Fruit fly (Drosophila melanogaster): ENCODE results near the gene CG34279.

The CG34279 gene

DNA sequence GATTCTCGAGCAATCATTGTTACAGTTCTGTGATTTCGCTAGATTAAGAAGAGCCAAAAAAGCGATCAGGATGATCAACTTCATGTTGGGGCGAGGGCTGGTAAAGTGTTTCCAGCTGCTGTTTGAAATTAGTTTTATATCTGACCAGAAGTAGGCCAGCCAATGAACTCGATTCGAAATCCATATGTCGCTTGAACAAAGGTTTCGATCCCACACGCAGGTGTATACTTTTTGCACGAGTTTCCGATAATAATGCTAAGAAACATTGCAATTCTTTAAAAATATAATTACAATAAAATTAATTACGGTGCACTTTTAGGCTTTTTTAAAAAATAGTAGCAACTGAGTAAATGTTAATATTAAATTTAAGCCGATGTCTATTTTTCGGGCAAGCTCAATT is 530 bp upstream of the CG34279 start, which contains the start of gene CG34280:
Gene CG34280 (minus strand): TSS at position 101 of the 400 bp plus-strand sequence.
- TF ChIP-seq kay (GFP tag; ENCODE audit: borderline replicate concordance) (peak; percentile 58), CG14711 (tag; optimal IDR thresholded peaks at IDR 0.05) (no peak)

DNA sequence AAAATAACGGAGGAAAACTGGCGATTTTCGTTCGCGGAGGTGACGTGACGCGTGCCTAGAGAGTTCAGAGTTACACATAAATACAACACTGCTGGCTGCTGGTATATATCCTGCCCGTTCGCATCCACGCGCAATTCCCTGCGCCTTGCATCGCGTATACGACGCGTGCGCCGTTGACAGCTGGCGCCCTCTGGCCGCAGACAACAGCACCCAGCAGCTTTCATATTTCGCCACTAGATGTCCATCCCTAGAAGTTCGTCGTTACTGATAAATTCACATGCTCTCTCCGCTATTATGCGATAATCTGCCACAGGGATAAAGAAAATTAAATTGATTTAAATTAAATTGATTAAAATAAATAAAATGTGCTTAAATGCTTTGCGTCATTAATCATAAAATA is 654 bp downstream of the CG34279 start, which contains the start of gene Sur-8:
Gene Sur-8 (minus strand): TSS at position 82 of the 400 bp plus-strand sequence.
- TF ChIP-seq ovo (GFP tag; optimal IDR thresholded peaks at IDR 0.05): peak; percentile 42
- TF ChIP-seq toe (GFP tag; optimal IDR thresholded peaks at IDR 0.05): peak; percentile 35
- peak; percentile 36 for TF ChIP-seq Mnt (GFP tag; optimal IDR thresholded peaks at IDR 0.05)
- no peak for TF ChIP-seq CG14711 (tag; optimal IDR thresholded peaks at IDR 0.05)
- TF ChIP-seq Hr96 (GFP tag; optimal IDR thresholded peaks at IDR 0.05): peak; percentile 74
- TF ChIP-seq CG5204 (GFP tag; optimal IDR thresholded peaks at IDR 0.05): peak; percentile 33
- TF ChIP-seq pad (GFP tag; optimal IDR thresholded peaks at IDR 0.05): peak; percentile 32
- TF ChIP-seq tj (GFP tag; optimal IDR thresholded peaks at IDR 0.05): no peak
- peak; percentile 30 for TF ChIP-seq CG7045 (GFP tag; optimal IDR thresholded peaks at IDR 0.05)
- peak; percentile 62 for TF ChIP-seq CG1620 (GFP tag; optimal IDR thresholded peaks at IDR 0.05)

dm6 chr3R:17401289-17401752 is 1.8 kb downstream of the CG34279 start:
- TF ChIP-seq ovo (GFP tag; optimal IDR thresholded peaks at IDR 0.05) (peak; percentile 20), cic (GFP tag; optimal IDR thresholded peaks at IDR 0.05) (no peak), Crg-1 (GFP tag; optimal IDR thresholded peaks at IDR 0.05) (peak; percentile 44), pad (GFP tag; optimal IDR thresholded peaks at IDR 0.05) (no peak), Hr96 (GFP tag; optimal IDR thresholded peaks at IDR 0.05) (peak; percentile 56), Mnt (GFP tag; optimal IDR thresholded peaks at IDR 0.05) (peak; percentile 31), tj (GFP tag; optimal IDR thresholded peaks at IDR 0.05) (no peak), CG7045 (GFP tag; optimal IDR thresholded peaks at IDR 0.05) (no peak), CG11617 (GFP tag; optimal IDR thresholded peaks at IDR 0.05) (peak; percentile 1), cnc (optimal IDR thresholded peaks at IDR 0.05) (no peak), kay (GFP tag; ENCODE audit: borderline replicate concordance) (peak; percentile 89), CG7101 (tag; optimal IDR thresholded peaks at IDR 0.05) (peak; percentile 48), Clk (GFP tag; optimal IDR thresholded peaks at IDR 0.05) (no peak), CG5204 (GFP tag; optimal IDR thresholded peaks at IDR 0.05) (peak; percentile 78), bab1 (GFP tag; optimal IDR thresholded peaks at IDR 0.05) (peak; percentile 45), CG33017 (tag; optimal IDR thresholded peaks at IDR 0.05) (peak; percentile 28), toe (GFP tag; optimal IDR thresholded peaks at IDR 0.05) (peak; percentile 38), CG14711 (tag; optimal IDR thresholded peaks at IDR 0.05) (peak; percentile 22), CG12768 (GFP tag; optimal IDR thresholded peaks at IDR 0.05) (no peak), CG1620 (GFP tag; optimal IDR thresholded peaks at IDR 0.05) (peak; percentile 7)

DNA sequence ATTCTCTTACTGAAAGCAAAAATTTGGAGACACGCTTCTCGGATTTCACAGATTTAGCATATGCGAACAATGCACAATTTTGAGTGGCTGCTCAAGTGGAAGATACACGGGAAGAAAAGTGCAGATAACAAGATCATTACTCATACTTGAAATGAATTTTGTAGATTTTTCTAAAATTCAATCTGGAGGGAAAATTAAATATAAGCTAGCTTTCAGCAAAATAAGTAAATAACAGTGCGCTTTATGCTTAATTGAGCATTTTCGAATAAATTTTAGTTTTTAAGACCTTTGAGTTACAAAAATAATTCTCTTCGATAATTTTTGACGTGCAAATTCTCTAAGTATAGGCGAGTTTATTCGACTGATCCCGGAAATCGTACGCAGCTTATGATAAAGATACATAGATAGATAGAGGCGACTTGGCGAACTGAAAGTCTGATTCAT is 2.4 kb downstream of the CG34279 start:
- TF ChIP-seq pad (GFP tag; optimal IDR thresholded peaks at IDR 0.05) (peak; percentile 30), CG33017 (tag; optimal IDR thresholded peaks at IDR 0.05) (no peak), kay (GFP tag; ENCODE audit: borderline replicate concordance) (no peak), ovo (GFP tag; optimal IDR thresholded peaks at IDR 0.05) (no peak), tj (GFP tag; optimal IDR thresholded peaks at IDR 0.05) (peak; percentile 90), toe (GFP tag; optimal IDR thresholded peaks at IDR 0.05) (peak; percentile 4), Crg-1 (GFP tag; optimal IDR thresholded peaks at IDR 0.05) (no peak), cnc (optimal IDR thresholded peaks at IDR 0.05) (no peak), CG12768 (GFP tag; optimal IDR thresholded peaks at IDR 0.05) (peak; percentile 31), Hr96 (GFP tag; optimal IDR thresholded peaks at IDR 0.05) (no peak), CG11617 (GFP tag; optimal IDR thresholded peaks at IDR 0.05) (no peak), CG7101 (tag; optimal IDR thresholded peaks at IDR 0.05) (peak; percentile 35), bab1 (GFP tag; optimal IDR thresholded peaks at IDR 0.05) (peak; percentile 52), Mnt (GFP tag; optimal IDR thresholded peaks at IDR 0.05) (no peak), CG7045 (GFP tag; optimal IDR thresholded peaks at IDR 0.05) (peak; percentile 61), CG1620 (GFP tag; optimal IDR thresholded peaks at IDR 0.05) (no peak), Clk (GFP tag; optimal IDR thresholded peaks at IDR 0.05) (no peak), CG14711 (tag; optimal IDR thresholded peaks at IDR 0.05) (peak; percentile 52), CG5204 (GFP tag; optimal IDR thresholded peaks at IDR 0.05) (no peak), cic (GFP tag; optimal IDR thresholded peaks at IDR 0.05) (no peak)

- TF ChIP-seq kay (GFP tag; ENCODE audit: borderline replicate concordance): peak; percentile 25
- peak; percentile 16 for TF ChIP-seq CG7101 (tag; optimal IDR thresholded peaks at IDR 0.05)
- TF ChIP-seq toe (GFP tag; optimal IDR thresholded peaks at IDR 0.05): no peak
- no peak for TF ChIP-seq ovo (GFP tag; optimal IDR thresholded peaks at IDR 0.05)
- TF ChIP-seq cic (GFP tag; optimal IDR thresholded peaks at IDR 0.05): peak; percentile 21
- peak; percentile 44 for TF ChIP-seq CG33017 (tag; optimal IDR thresholded peaks at IDR 0.05)
Measured at dm6 chr3R:17400102-17400501, 3.0 kb downstream of the CG34279 start.

DNA sequence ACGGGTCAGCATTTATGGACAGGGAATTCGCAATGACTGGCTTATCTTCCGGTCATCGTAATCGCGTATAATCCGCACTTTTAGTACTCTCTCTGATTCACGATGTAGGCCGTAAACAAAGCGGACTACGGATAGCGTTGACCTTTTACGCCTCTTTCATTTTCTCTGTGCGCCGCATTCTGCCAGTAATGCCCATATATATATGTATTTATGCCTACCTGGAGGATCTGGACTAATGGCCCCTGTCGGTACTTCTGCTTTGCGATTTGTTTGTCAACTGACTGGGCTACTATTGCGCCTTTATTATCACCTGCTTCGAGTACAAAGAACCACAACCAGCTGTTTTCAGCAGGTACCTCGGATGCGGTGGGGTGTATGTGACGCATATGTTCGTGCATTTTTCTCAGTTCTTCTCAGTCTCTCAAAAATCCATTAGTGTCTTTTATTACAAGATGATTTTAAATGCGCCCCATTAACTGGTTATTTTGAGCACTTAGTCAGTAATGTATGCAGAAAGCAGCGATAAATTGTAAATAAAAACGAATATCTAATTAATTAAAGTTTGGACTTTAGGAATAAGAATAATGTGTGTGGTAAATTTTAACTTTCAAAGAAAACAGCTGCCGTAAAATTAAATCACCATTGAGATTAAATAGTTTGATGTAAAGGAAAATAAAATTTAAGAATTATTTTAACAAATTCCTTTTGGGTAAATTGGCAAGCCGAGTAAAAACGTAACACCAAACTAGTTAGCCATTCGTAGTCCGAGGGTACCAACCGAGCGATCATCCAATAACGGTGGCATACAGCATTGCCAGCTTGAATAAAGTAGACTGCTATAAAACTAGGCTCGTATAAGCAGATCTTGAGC is 8.5 kb downstream of the CG34279 start, which contains the start of gene CREG:
Gene CREG (minus strand): TSS at position 323 of the 871 bp plus-strand sequence.
- peak; percentile 12 to 21 for TF ChIP-seq cnc (optimal IDR thresholded peaks at IDR 0.05)
- peak; percentile 26 for TF ChIP-seq pad (GFP tag; optimal IDR thresholded peaks at IDR 0.05)
- peak; percentile 25 for TF ChIP-seq Mnt (GFP tag; optimal IDR thresholded peaks at IDR 0.05)
- TF ChIP-seq cic (GFP tag; optimal IDR thresholded peaks at IDR 0.05): peak; percentile 22
- TF ChIP-seq ovo (GFP tag; optimal IDR thresholded peaks at IDR 0.05): no peak
- TF ChIP-seq CG11617 (GFP tag; optimal IDR thresholded peaks at IDR 0.05): peak; percentile 71
- TF ChIP-seq CG7101 (tag; optimal IDR thresholded peaks at IDR 0.05): peak; percentile 1
- TF ChIP-seq CG1620 (GFP tag; optimal IDR thresholded peaks at IDR 0.05): no peak
- TF ChIP-seq tj (GFP tag; optimal IDR thresholded peaks at IDR 0.05): peak; percentile 24
- no peak for TF ChIP-seq CG33017 (tag; optimal IDR thresholded peaks at IDR 0.05)
- peak; percentile 58 for TF ChIP-seq Hr96 (GFP tag; optimal IDR thresholded peaks at IDR 0.05)
- TF ChIP-seq bab1 (GFP tag; optimal IDR thresholded peaks at IDR 0.05): no peak
- TF ChIP-seq kay (GFP tag; ENCODE audit: borderline replicate concordance): peak; percentile 83
- no peak for TF ChIP-seq toe (GFP tag; optimal IDR thresholded peaks at IDR 0.05)
- peak; percentile 59 for TF ChIP-seq CG12768 (GFP tag; optimal IDR thresholded peaks at IDR 0.05)
- peak; percentile 24 for TF ChIP-seq CG7045 (GFP tag; optimal IDR thresholded peaks at IDR 0.05)
- peak; percentile 50 for TF ChIP-seq CG5204 (GFP tag; optimal IDR thresholded peaks at IDR 0.05)
- peak; percentile 20 for TF ChIP-seq CG14711 (tag; optimal IDR thresholded peaks at IDR 0.05)
- peak; percentile 2 for TF ChIP-seq Crg-1 (GFP tag; optimal IDR thresholded peaks at IDR 0.05)
- no peak for TF ChIP-seq Clk (GFP tag; optimal IDR thresholded peaks at IDR 0.05)
